Fruit fly (Drosophila melanogaster) whole organism, wandering third instar larva: ENCODE results near the gene Argl.
A peak's percentile ranks its signal among the peaks of the same experiment; 100 is the strongest.

Source experiments
- Abd-B ChIP-seq: fragments of >200 bp; optimal IDR thresholded peaks from 2 replicates; lab custom pipeline; 2017; ENCODE audit warnings: missing biosample characterization, missing genetic modification characterization
- CG32264 ChIP-seq: fragments of 200-800 bp; sonication (Bioruptor generic); optimal IDR thresholded peaks from 2 replicates; lab custom pipeline; 2016; ENCODE audit warnings: missing biosample characterization, missing genetic modification characterization
- CrebA ChIP-seq: fragments of 200-800 bp; sonication (Bioruptor generic); optimal IDR thresholded peaks from 2 replicates; lab custom pipeline; 2016; ENCODE audit warnings: missing biosample characterization, mild to moderate bottlenecking, missing genetic modification characterization, borderline replicate concordance
- Dfd ChIP-seq: fragments of >200 bp; optimal IDR thresholded peaks from 2 replicates; lab custom pipeline; 2017; ENCODE audit warnings: missing biosample characterization, missing genetic modification characterization
- Dif ChIP-seq: fragments of 200-275, 200-300 bp; sonication (Bioruptor generic); optimal IDR thresholded peaks from 2 replicates; lab custom pipeline; 2018; ENCODE audit warnings: missing biosample characterization, missing genetic modification characterization; ENCODE audit not compliant: partially characterized antibody
- GATAd ChIP-seq: sonication (Bioruptor generic); optimal IDR thresholded peaks from 2 replicates; lab custom pipeline; 2016; ENCODE audit warnings: missing biosample characterization, missing genetic modification characterization
- HLH106 ChIP-seq: fragments of 200-800 bp; optimal IDR thresholded peaks from 3 replicates; lab custom pipeline; 2019; ENCODE audit warnings: missing biosample characterization, mild to moderate bottlenecking, missing genetic modification characterization, moderate library complexity
- Hnf4 ChIP-seq: fragments of 200-800 bp; sonication (Bioruptor generic); optimal IDR thresholded peaks from 2 replicates; lab custom pipeline; 2016; ENCODE audit warnings: missing biosample characterization, mild to moderate bottlenecking, missing genetic modification characterization
- Hr83 ChIP-seq: fragments of 200-300 bp; sonication (Bioruptor generic); optimal IDR thresholded peaks from 2 replicates; lab custom pipeline; 2016; ENCODE audit warnings: missing biosample characterization, mild to moderate bottlenecking, missing genetic modification characterization, moderate library complexity; ENCODE audit not compliant: poor library complexity, severe bottlenecking
- Jra ChIP-seq: sonication (Bioruptor generic); optimal IDR thresholded peaks from 2 replicates; lab custom pipeline; 2016; ENCODE audit warnings: missing biosample characterization, missing genetic modification characterization
- Myc ChIP-seq: fragments of >200 bp; optimal IDR thresholded peaks from 2 replicates; lab custom pipeline; 2017
- OdsH ChIP-seq: fragments of 200-800 bp; sonication (Bioruptor generic); optimal IDR thresholded peaks from 2 replicates; lab custom pipeline; 2016; ENCODE audit warnings: missing biosample characterization, mild to moderate bottlenecking, missing genetic modification characterization
- Rel ChIP-seq, 2 experiments: fragments of 200-800 bp; sonication (Bioruptor generic) in 1 of 2; optimal IDR thresholded peaks; 2 replicates in 1 of 2; 3 replicates in 1 of 2; lab custom pipeline; 2016 to 2019; ENCODE audit warnings: mild to moderate bottlenecking in 2 of 2, missing biosample characterization in 2 of 2, missing genetic modification characterization in 2 of 2, moderate library complexity in 1 of 2
- Sp1 ChIP-seq: fragments of 200-800 bp; sonication (Bioruptor generic); optimal IDR thresholded peaks from 3 replicates; lab custom pipeline; 2019; ENCODE audit warnings: missing biosample characterization, mild to moderate bottlenecking, missing genetic modification characterization, moderate library complexity
- Vsx2 ChIP-seq: fragments of 200-300, 225-300 bp; sonication (Bioruptor generic); optimal IDR thresholded peaks from 2 replicates; lab custom pipeline; 2018; ENCODE audit warnings: missing biosample characterization, missing genetic modification characterization; ENCODE audit not compliant: partially characterized antibody
- br ChIP-seq: fragments of 200-800 bp; sonication (Bioruptor generic); optimal IDR thresholded peaks from 2 replicates; lab custom pipeline; 2016; ENCODE audit warnings: missing biosample characterization, missing genetic modification characterization
- dl ChIP-seq, 2 experiments: fragments of 175-275, 200-275 bp in 1 of 2; fragments of 200-275 bp in 1 of 2; sonication (Bioruptor generic); optimal IDR thresholded peaks; lab custom pipeline; 2018; ENCODE audit warnings: mild to moderate bottlenecking in 2 of 2, missing biosample characterization in 2 of 2, missing genetic modification characterization in 2 of 2, moderate library complexity in 2 of 2; ENCODE audit not compliant: partially characterized antibody in 2 of 2, insufficient read depth in 1 of 2
- dsf ChIP-seq: sonication (Bioruptor generic); optimal IDR thresholded peaks from 2 replicates; lab custom pipeline; 2016; ENCODE audit warnings: missing biosample characterization, missing genetic modification characterization, borderline replicate concordance
- ey ChIP-seq: fragments of 200-800 bp; sonication (Bioruptor generic); optimal IDR thresholded peaks from 2 replicates; lab custom pipeline; 2016; ENCODE audit warnings: missing biosample characterization, missing genetic modification characterization
- foxo ChIP-seq, 2 experiments: fragments of 200-800 bp; sonication (Bioruptor generic); optimal IDR thresholded peaks; 2 replicates in 1 of 2; 3 replicates in 1 of 2; lab custom pipeline; 2016 to 2017; ENCODE audit warnings: missing biosample characterization in 2 of 2, missing genetic modification characterization in 2 of 2
- fru ChIP-seq: fragments of 200-800 bp; sonication (Bioruptor generic); optimal IDR thresholded peaks from 3 replicates; lab custom pipeline; 2016; ENCODE audit warnings: missing biosample characterization, mild to moderate bottlenecking, missing genetic modification characterization
- h ChIP-seq: fragments of 200-800 bp; sonication (Bioruptor generic); optimal IDR thresholded peaks from 3 replicates; lab custom pipeline; 2016; ENCODE audit warnings: missing biosample characterization, mild to moderate bottlenecking, missing genetic modification characterization
- lola ChIP-seq: fragments of >200 bp; optimal IDR thresholded peaks from 2 replicates; lab custom pipeline; 2017; ENCODE audit warnings: missing biosample characterization, missing genetic modification characterization
- psq ChIP-seq: fragments of 200-800 bp; sonication (Bioruptor generic); optimal IDR thresholded peaks from 3 replicates; lab custom pipeline; 2017; ENCODE audit warnings: missing biosample characterization, mild to moderate bottlenecking, missing genetic modification characterization, moderate library complexity
- rgr ChIP-seq: fragments of 200-800 bp; sonication (Bioruptor generic); optimal IDR thresholded peaks from 3 replicates; lab custom pipeline; 2016; ENCODE audit warnings: missing biosample characterization, mild to moderate bottlenecking, missing genetic modification characterization
- tai ChIP-seq: sonication (Bioruptor generic); optimal IDR thresholded peaks from 2 replicates; lab custom pipeline; 2016; ENCODE audit warnings: missing biosample characterization, missing genetic modification characterization
- usp ChIP-seq: fragments of >200 bp; optimal IDR thresholded peaks from 2 replicates; lab custom pipeline; 2017; ENCODE audit warnings: missing biosample characterization, missing genetic modification characterization
- woc ChIP-seq: sonication (Bioruptor generic); optimal IDR thresholded peaks from 2 replicates; lab custom pipeline; 2016; ENCODE audit warnings: missing biosample characterization, mild to moderate bottlenecking, missing genetic modification characterization

Argl gene

DNA sequence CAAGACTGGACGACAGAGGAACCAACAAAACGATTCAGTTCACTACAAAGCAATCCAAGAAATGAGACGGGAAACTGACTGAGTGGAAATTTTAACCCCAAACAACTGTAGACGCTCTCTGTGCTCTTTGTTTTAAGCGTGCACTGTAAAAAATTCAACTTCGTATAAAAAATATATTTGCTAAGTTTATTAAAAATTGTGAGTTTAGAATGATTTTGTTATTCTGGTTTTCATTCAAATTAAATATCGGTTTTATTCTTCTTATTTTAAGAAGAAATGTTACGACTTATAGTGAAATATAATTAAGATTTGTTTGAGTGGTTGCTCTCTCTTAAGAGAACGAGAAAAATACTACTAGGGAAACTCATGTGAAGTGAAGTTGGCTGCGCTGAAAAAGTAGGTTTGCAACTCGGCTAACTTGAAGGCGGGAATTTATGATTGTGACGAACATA lies 16.2 kb upstream of the Argl start (continued):
- TF ChIP-seq dl (GFP tag; optimal IDR thresholded peaks at IDR 0.05; lab: Kevin White, UChicago; ENCODE audit: insufficient read depth in 1 of 2, partially characterized antibody in 2 of 2) (no peak), ey (peak; percentile 94), Dfd (GFP tag; lab: Kevin White, UChicago) (no peak)

DNA sequence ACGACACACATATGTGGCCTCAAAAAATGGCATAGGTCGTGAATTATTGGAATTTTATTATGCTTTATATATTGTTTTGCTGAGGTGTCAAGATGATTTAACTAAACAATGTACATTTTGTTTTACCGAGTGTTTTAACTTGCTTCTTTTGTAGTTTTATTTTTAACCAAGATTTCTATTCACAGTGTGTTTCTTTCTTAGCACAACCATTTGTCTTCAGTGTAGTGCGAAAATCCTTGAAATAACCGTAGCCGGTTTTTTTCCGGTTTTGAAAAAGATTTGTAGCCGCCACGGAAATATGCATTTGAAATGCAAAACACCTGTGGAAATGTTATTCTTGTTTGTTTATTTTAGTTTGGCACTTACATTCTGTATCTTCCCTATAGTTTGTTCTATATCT lies 15.2 kb upstream of the Argl start:
- TF ChIP-seq br (GFP tag; lab: Kevin White, UChicago), result no peak
- no peak for TF ChIP-seq usp (GFP tag; lab: Kevin White, UChicago)
- no peak for TF ChIP-seq fru
- TF ChIP-seq Jra (GFP tag; lab: Kevin White, UChicago), result no peak
- TF ChIP-seq Rel (GFP tag; optimal IDR thresholded peaks at IDR 0.05; lab: Kevin White, UChicago), result no peak
- no peak for TF ChIP-seq Rel (tag; optimal IDR thresholded peaks at IDR 0.05; lab: Kevin White, UChicago)
- no peak for TF ChIP-seq Hnf4 (GFP tag; lab: Kevin White, UChicago)
- no peak for TF ChIP-seq dl (GFP tag; optimal IDR thresholded peaks at IDR 0.05; lab: Kevin White, UChicago; ENCODE audit: insufficient read depth in 1 of 2, partially characterized antibody in 2 of 2)
- no peak for TF ChIP-seq psq (GFP tag; lab: Kevin White, UChicago)
- no peak for TF ChIP-seq ey
- no peak for TF ChIP-seq Sp1 (GFP tag; lab: Kevin White, UChicago)
- TF ChIP-seq GATAd (GFP tag; lab: Kevin White, UChicago), result no peak

DNA sequence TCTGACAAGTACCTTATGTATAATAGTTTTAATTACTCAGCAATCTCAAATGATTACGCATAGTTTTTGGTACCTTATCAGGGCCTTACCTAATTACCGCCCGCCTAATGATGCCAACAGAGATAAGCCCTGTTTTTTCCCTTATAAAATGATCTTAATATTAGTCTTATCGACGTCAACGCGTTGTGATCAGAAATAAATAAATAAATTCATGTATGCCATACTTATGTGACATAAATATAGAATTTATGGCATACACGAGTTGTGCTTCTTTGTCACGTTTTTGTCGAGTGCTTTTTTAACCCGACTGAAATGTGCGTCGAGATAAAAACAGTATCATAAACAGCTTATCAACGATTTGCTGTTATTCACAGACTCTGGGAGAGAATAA lies 14.4 kb upstream of the Argl start:
- TF ChIP-seq Rel (GFP tag; optimal IDR thresholded peaks at IDR 0.05; lab: Kevin White, UChicago), result no peak
- peak; percentile 16 for TF ChIP-seq Rel (tag; optimal IDR thresholded peaks at IDR 0.05; lab: Kevin White, UChicago)
- no peak for TF ChIP-seq Hr83 (GFP tag; lab: Kevin White, UChicago)
- no peak for TF ChIP-seq lola (GFP tag; lab: Kevin White, UChicago)
- no peak for TF ChIP-seq rgr (GFP tag; lab: Kevin White, UChicago)

DNA sequence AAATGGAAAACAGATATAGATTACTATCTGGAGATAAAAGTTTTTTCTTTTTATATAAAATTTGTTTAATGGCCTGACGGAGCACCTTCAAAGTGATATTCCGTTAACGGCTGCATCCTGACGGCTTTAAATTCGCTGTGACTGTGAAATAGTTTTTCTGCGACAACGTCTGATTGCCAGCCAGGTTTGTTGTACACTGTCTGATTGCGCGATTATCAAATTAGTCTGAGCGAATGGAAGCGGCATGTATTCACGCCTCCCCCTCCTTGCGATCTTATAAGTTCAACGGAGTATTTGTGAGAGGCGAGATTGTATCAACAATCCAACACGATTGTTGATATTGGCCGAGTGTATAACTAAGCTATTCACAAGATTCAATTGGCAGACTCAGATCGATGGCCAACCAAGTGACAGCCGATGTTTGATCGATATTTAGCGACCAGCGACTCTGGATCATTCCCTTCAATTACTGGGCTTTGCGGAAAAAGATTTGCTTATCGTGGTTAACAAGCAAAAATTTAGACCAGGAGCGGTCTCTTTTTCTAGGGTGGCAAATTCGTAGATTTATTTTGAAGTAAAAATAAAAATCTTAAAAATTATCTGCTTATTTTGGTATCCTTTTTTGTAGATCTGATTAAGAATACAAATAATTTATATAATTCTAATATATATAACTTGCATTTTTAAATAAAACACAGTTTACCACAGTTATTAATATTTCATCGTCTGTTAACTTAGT lies 13.9 kb upstream of the Argl start:
- TF ChIP-seq HLH106 (tag; lab: Kevin White, UChicago) (no peak), dsf (GFP tag; lab: Kevin White, UChicago) (no peak), Dif (GFP tag; lab: Kevin White, UChicago) (no peak), fru (no peak), CG32264 (no peak)
- TF ChIP-seq, all 38 proteins: peak for 0

DNA sequence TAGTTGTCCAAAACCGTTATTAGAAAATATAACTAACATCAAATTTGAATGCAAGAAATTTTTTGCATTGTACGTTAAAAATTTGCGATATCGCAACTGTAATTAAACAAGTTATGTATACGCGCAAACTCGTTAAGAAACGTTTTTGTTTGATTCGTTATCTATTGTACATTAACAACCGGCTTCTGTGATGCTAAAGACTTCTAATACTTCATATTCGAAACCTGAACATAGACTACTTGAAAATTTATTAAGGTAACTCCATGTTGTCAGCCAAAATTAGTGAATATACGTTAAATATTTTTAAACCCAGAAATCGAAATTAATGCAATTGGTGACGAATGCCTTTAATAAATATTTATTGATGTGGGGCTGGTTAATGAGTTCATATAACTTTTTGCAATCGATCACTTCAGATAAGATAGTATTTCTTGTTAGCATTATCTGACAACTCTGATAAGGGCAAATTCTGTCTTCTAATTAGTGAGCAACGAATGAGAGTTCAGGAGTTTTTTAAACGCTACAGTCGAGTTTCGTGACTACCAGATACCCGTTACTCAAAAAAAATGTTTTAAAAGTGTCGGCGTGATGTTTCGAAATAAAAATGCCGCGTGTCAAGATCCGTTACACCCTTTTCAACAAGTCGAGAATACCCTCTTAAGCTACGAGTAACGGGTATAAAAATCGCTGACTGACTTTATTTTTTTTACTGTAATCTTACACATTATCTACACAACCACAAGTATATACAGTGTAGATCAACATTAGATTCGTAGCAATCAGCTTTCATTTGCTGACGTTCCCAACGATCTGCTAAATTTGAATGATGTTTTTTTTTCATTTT lies 10.5 kb upstream of the Argl start:
- TF ChIP-seq GATAd (GFP tag; lab: Kevin White, UChicago) (no peak), Myc (lab: Kevin White, UChicago) (no peak), tai (peak; percentile 25), Sp1 (GFP tag; lab: Kevin White, UChicago) (peak; percentile 68), Jra (GFP tag; lab: Kevin White, UChicago) (no peak), foxo (GFP tag; optimal IDR thresholded peaks at IDR 0.05; lab: Kevin White, UChicago) (peak in 1 of 2 experiments; percentile 76), CrebA (GFP tag; lab: Kevin White, UChicago) (peak; percentile 79), psq (GFP tag; lab: Kevin White, UChicago) (peak; percentile 48), CG32264 (no peak), rgr (GFP tag; lab: Kevin White, UChicago) (peak; percentile 74), Rel (GFP tag; optimal IDR thresholded peaks at IDR 0.05; lab: Kevin White, UChicago) (no peak), Rel (tag; optimal IDR thresholded peaks at IDR 0.05; lab: Kevin White, UChicago) (no peak), Abd-B (no peak), h (peak; percentile 75), Dif (GFP tag; lab: Kevin White, UChicago) (peak; percentile 81), Hnf4 (GFP tag; lab: Kevin White, UChicago) (peak; percentile 4), fru (peak; percentile 71), woc (GFP tag; lab: Kevin White, UChicago) (peak; percentile 48), ey (peak; percentile 70), Vsx2 (GFP tag; lab: Kevin White, UChicago) (peak; percentile 49), HLH106 (tag; lab: Kevin White, UChicago) (peak; percentile 45), br (GFP tag; lab: Kevin White, UChicago) (peak; percentile 68), OdsH (GFP tag; lab: Kevin White, UChicago) (peak; percentile 67)
